Worm (Caenorhabditis elegans): ENCODE results near the gene math-41.

DNA sequence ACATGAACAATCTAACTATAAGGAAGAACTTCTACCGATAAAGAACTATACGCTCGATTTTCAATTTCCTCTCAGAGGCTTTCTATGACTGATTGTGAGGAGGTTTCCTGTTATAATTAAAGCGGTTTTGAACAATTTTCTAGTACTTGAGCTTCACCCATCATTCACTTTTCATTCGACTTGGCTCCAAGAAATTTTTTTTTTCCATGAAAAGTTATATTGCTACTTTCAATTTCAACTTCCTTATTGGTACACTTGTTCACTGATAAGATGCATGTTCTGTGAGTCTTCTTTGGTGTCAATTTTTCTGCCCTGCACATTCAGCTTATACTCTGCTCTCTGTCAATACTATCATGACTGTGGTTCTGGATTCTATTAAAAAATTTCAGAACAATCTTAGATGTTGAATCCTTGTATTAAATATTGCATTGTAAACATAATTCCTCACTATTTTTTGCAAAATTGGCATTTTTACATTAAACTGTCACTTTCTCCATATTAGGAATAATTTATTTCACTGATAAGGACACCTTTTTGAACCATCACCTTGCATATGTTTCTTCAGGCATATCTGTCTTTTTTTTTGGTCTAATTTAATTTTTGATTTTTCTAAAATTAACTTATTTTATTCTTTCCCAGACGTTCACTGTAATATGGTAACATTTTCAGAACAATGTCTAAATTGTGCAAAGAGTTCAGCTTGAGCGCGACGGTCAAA, 46.6 kb downstream of the math-41 start, which contains the start of gene math-10:
- no peak for TF ChIP-seq nhr-28 (tag; optimal IDR thresholded peaks at IDR 0.05)
- TF ChIP-seq M03D4.4 (tag; optimal IDR thresholded peaks at IDR 0.05) = no peak
- no peak for TF ChIP-seq snpc-4 (tag; optimal IDR thresholded peaks at IDR 0.05)
- TF ChIP-seq nhr-237 (tag; optimal IDR thresholded peaks at IDR 0.05) = no peak
- no peak for TF ChIP-seq nhr-76 (tag; optimal IDR thresholded peaks at IDR 0.05)
